Worm (Caenorhabditis elegans): Measurements from ENCODE around the gene srv-2.

Gene srv-2

DNA sequence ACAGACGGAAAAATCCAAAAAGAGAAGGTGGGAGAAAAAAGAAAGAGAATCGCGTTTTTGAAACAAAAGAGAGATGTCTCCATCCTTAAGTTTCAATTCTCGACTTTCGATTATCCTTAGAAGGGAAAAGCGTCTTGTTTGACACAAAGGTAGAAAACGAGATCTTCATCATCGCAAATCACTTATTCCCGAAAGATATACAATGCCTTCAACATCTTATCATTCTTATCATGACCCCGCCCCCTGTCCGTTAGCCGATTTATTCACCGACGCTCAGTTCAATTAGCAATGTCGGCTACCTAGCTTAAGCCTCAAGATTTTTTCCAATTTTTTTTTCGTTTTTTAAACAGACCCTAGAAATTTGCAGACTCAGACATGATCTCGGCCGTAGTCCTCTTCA is 3.1 kb downstream of the srv-2 start, which contains the start of gene C14A4.9:
Gene C14A4.9 (plus strand): TSS at position 368 of the 400 bp plus-strand sequence.
- TF ChIP-seq elt-3 (tag; optimal IDR thresholded peaks at IDR 0.05) (peak; percentile 11 to 84 (median 62)), eor-1 (tag; optimal IDR thresholded peaks at IDR 0.05) (no peak), nhr-67 (tag; optimal IDR thresholded peaks at IDR 0.05) (no peak), ceh-28 (tag; optimal IDR thresholded peaks at IDR 0.05) (no peak), nhr-23 (tag; optimal IDR thresholded peaks at IDR 0.05) (peak; percentile 17)

ce11 chrII:10598039-10598438 is 4.0 kb downstream of the srv-2 start, which contains the start of gene C14A4.8:
Gene C14A4.8 (minus strand): TSS chrII:10598139.
- TF ChIP-seq daf-12 (tag; optimal IDR thresholded peaks at IDR 0.05), result no peak
- TF ChIP-seq unc-39 (tag; optimal IDR thresholded peaks at IDR 0.05), result no peak
- no peak for TF ChIP-seq nhr-23 (tag; optimal IDR thresholded peaks at IDR 0.05)
- no peak for TF ChIP-seq lsy-12 (tag; optimal IDR thresholded peaks at IDR 0.05)
- no peak for TF ChIP-seq ceh-16 (tag; optimal IDR thresholded peaks at IDR 0.05)
- no peak for TF ChIP-seq elt-3 (tag; optimal IDR thresholded peaks at IDR 0.05)
- no peak for TF ChIP-seq R02D3.7 (tag; optimal IDR thresholded peaks at IDR 0.05)
- TF ChIP-seq elt-1 (tag; optimal IDR thresholded peaks at IDR 0.05), result no peak
- no peak for TF ChIP-seq skn-1 (tag; optimal IDR thresholded peaks at IDR 0.05)
- TF ChIP-seq tbx-2 (tag; optimal IDR thresholded peaks at IDR 0.05), result no peak
- TF ChIP-seq nhr-11 (tag; optimal IDR thresholded peaks at IDR 0.05), result no peak
- TF ChIP-seq ztf-4 (tag; optimal IDR thresholded peaks at IDR 0.05), result no peak
- TF ChIP-seq nhr-28 (tag; optimal IDR thresholded peaks at IDR 0.05), result no peak
- no peak for TF ChIP-seq fkh-10 (GFP tag; optimal IDR thresholded peaks at IDR 0.05)
- no peak for TF ChIP-seq mml-1 (tag; optimal IDR thresholded peaks at IDR 0.05)

- TF ChIP-seq ztf-4 (tag; optimal IDR thresholded peaks at IDR 0.05) (no peak), elt-2 (tag; optimal IDR thresholded peaks at IDR 0.05) (peak; percentile 16)
Measured at ce11 chrII:10596462-10596861, 5.6 kb downstream of the srv-2 start, which contains the start of gene C14A4.7. Gene C14A4.7 (minus strand): TSS chrII:10596562.

DNA sequence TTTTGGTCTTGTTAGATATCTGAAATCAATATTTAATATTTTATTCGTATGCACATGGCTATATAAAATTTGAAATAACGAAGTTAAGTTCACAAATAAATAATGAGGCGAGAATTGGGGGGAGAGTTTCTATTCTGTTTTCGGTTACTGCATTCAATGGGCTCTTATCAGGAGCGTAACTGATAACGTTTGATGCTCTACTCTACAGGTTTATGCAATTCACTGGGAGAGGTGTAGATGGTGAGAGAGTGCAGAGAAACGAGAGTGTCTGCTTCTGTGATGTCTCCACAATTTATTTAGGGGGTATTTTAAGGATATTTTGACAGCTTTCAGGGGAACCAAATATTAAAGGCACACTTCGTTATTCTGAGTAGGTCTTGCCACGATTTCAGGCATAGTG is 7.3 kb downstream of the srv-2 start, which contains the start of gene C14A4.6:
Gene C14A4.6 (minus strand): TSS at position 19 of the 400 bp plus-strand sequence.
- TF ChIP-seq nhr-43 (tag; optimal IDR thresholded peaks at IDR 0.05; ENCODE audit: poor library complexity, severe bottlenecking) (no peak), elt-2 (tag; optimal IDR thresholded peaks at IDR 0.05) (peak; percentile 92), pha-4 (tag; optimal IDR thresholded peaks at IDR 0.05) (peak; percentile 33), skn-1 (tag; optimal IDR thresholded peaks at IDR 0.05) (no peak), pqm-1 (tag; optimal IDR thresholded peaks at IDR 0.05) (peak; percentile 70), nhr-76 (tag; optimal IDR thresholded peaks at IDR 0.05) (no peak)

- no peak for TF ChIP-seq skn-1 (tag; optimal IDR thresholded peaks at IDR 0.05)
- TF ChIP-seq nhr-77 (tag; optimal IDR thresholded peaks at IDR 0.05), result no peak
- no peak for TF ChIP-seq nhr-25 (tag; optimal IDR thresholded peaks at IDR 0.05)
- TF ChIP-seq zag-1 (tag; optimal IDR thresholded peaks at IDR 0.05), result no peak
- TF ChIP-seq nhr-43 (tag; optimal IDR thresholded peaks at IDR 0.05; ENCODE audit: poor library complexity, severe bottlenecking), result no peak
- no peak for TF ChIP-seq nhr-28 (tag; optimal IDR thresholded peaks at IDR 0.05)
- TF ChIP-seq hmg-11 (tag; optimal IDR thresholded peaks at IDR 0.05), result no peak
- TF ChIP-seq ceh-9 (tag; optimal IDR thresholded peaks at IDR 0.05), result no peak
Measured at ce11 chrII:10594312-10594711, 7.8 kb downstream of the srv-2 start.

- TF ChIP-seq eor-1 (tag; optimal IDR thresholded peaks at IDR 0.05), result no peak
- TF ChIP-seq fkh-10 (GFP tag; optimal IDR thresholded peaks at IDR 0.05), result no peak
- TF ChIP-seq egl-5 (tag; optimal IDR thresholded peaks at IDR 0.05), result no peak
- no peak for TF ChIP-seq nhr-76 (tag; optimal IDR thresholded peaks at IDR 0.05)
- no peak for TF ChIP-seq hmg-11 (tag; optimal IDR thresholded peaks at IDR 0.05)
- no peak for TF ChIP-seq nfya-1 (tag; optimal IDR thresholded peaks at IDR 0.05; ENCODE audit: insufficient read depth)
- TF ChIP-seq lin-39 (tag; optimal IDR thresholded peaks at IDR 0.05), result no peak
- no peak for TF ChIP-seq ceh-9 (tag; optimal IDR thresholded peaks at IDR 0.05)
- TF ChIP-seq nhr-25 (tag; optimal IDR thresholded peaks at IDR 0.05), result no peak
- no peak for TF ChIP-seq nhr-12 (tag; optimal IDR thresholded peaks at IDR 0.05)
- TF ChIP-seq lin-15B (tag; optimal IDR thresholded peaks at IDR 0.05), result no peak
- TF ChIP-seq elt-2 (tag; optimal IDR thresholded peaks at IDR 0.05), result no peak
- no peak for TF ChIP-seq skn-1 (tag; optimal IDR thresholded peaks at IDR 0.05)
- TF ChIP-seq nhr-11 (tag; optimal IDR thresholded peaks at IDR 0.05), result no peak
- TF ChIP-seq lsy-12 (tag; optimal IDR thresholded peaks at IDR 0.05), result no peak
- no peak for TF ChIP-seq ZK546.5 (tag; optimal IDR thresholded peaks at IDR 0.05)
Measured at ce11 chrII:10592452-10592851, 9.6 kb downstream of the srv-2 start, which contains the start of gene crn-5. Gene crn-5 (plus strand): TSS chrII:10592752.

Data from whole organism, L3 larva.